Worm (Caenorhabditis elegans) whole organism, L3 larva: ENCODE data around the gene alh-11.

Experiments
- ceh-28 ChIP-seq: fragments of 150-350 bp; optimal IDR thresholded peaks from 2 replicates; lab custom pipeline; 2014; ENCODE audit warnings: missing biosample characterization, missing genetic modification reagents, missing genetic modification characterization
- daf-12 ChIP-seq: fragments of 150-350 bp; optimal IDR thresholded peaks from 2 replicates; lab custom pipeline; 2014; ENCODE audit warnings: missing biosample characterization, missing genetic modification reagents, missing genetic modification characterization
- fos-1 ChIP-seq: fragments of 150-350 bp; optimal IDR thresholded peaks from 2 replicates; lab custom pipeline; 2014; ENCODE audit warnings: missing biosample characterization, missing genetic modification characterization
- nhr-11 ChIP-seq: fragments of 150-350 bp; optimal IDR thresholded peaks from 2 replicates; lab custom pipeline; 2014; ENCODE audit warnings: missing biosample characterization, missing genetic modification characterization
- pha-4 ChIP-seq: fragments of 150-350 bp; optimal IDR thresholded peaks from 2 replicates; lab custom pipeline; 2014; ENCODE audit warnings: missing biosample characterization, missing genetic modification reagents, missing genetic modification characterization

The alh-11 gene

ce11 chrIII:724819-725218 is 53.9 kb downstream of the alh-11 start, which contains the start of gene flp-24:
TSS of gene flp-24 (plus strand) at chrIII:725119.
- no peak for TF ChIP-seq daf-12
- no peak for TF ChIP-seq ceh-28 (tag; lab: Kevin White, UChicago)
- no peak for TF ChIP-seq nhr-11 (tag; lab: Kevin White, UChicago)
- TF ChIP-seq fos-1 (tag; lab: Kevin White, UChicago), result no peak
- no peak for TF ChIP-seq pha-4 (tag; lab: Kevin White, UChicago)
